Worm (Caenorhabditis elegans) whole organism, L1 larva: ENCODE measurements around the gene sams-5.

Source experiments
- C04F5.9 ChIP-seq: sonication (generic microtip); optimal IDR thresholded peaks from 2 replicates; lab custom pipeline; 2016; ENCODE audit warnings: missing genetic modification characterization, missing compliant biosample characterization
- C16A3.4 ChIP-seq: fragments of 150-350 bp; optimal IDR thresholded peaks from 2 replicates; lab custom pipeline; 2014; ENCODE audit warnings: missing biosample characterization, missing genetic modification characterization
- aha-1 ChIP-seq: fragments of 150-350 bp; optimal IDR thresholded peaks from 2 replicates; lab custom pipeline; 2014; ENCODE audit warnings: missing biosample characterization, missing genetic modification characterization
- alr-1 ChIP-seq: fragments of 200-800 bp; sonication (Bioruptor generic); optimal IDR thresholded peaks from 2 replicates; lab custom pipeline; 2018; ENCODE audit warnings: borderline replicate concordance, mild to moderate bottlenecking, missing genetic modification characterization, missing compliant biosample characterization
- aly-2 ChIP-seq: fragments of 150-350 bp; optimal IDR thresholded peaks from 2 replicates; lab custom pipeline; 2014; ENCODE audit warnings: missing biosample characterization, missing genetic modification characterization
- blmp-1 ChIP-seq: fragments of 150-350 bp; optimal IDR thresholded peaks from 2 replicates; lab custom pipeline; 2014; ENCODE audit warnings: missing biosample characterization, missing genetic modification characterization
- ceh-82 ChIP-seq, 3 experiments: fragments of 150-350 bp in 1 of 3; sonication (generic microtip) in 2 of 3; optimal IDR thresholded peaks; 2 replicates each; lab custom pipeline; 2014 to 2017; ENCODE audit warnings: missing biosample characterization in 3 of 3, missing genetic modification characterization in 3 of 3
- ceh-90 ChIP-seq: sonication (generic microtip); optimal IDR thresholded peaks from 2 replicates; lab custom pipeline; 2016; ENCODE audit warnings: missing genetic modification characterization, missing compliant biosample characterization
- ces-1 ChIP-seq: fragments of 150-350 bp; optimal IDR thresholded peaks from 2 replicates; lab custom pipeline; 2014; ENCODE audit warnings: missing biosample characterization, missing genetic modification reagents, missing genetic modification characterization
- dpl-1 ChIP-seq, 3 experiments: fragments of 150-350 bp in 2 of 3; sonication (generic microtip) in 1 of 3; optimal IDR thresholded peaks; 2 replicates each; lab custom pipeline; 2014 to 2017; ENCODE audit warnings: missing biosample characterization in 3 of 3, missing genetic modification characterization in 3 of 3, missing genetic modification reagents in 3 of 3
- dsc-1 ChIP-seq: sonication (generic microtip); optimal IDR thresholded peaks from 2 replicates; lab custom pipeline; 2016; ENCODE audit warnings: mild to moderate bottlenecking, missing genetic modification characterization, missing compliant biosample characterization
- efl-1 ChIP-seq, 4 experiments: fragments of 150-350 bp; optimal IDR thresholded peaks in 3 of 4; peaks in 1 of 4; 1 replicate in 1 of 4; 2 replicates in 3 of 4; lab custom pipeline; 2014; ENCODE audit warnings: missing biosample characterization in 2 of 4, missing genetic modification characterization in 2 of 4, missing genetic modification reagents in 2 of 4
- ets-5 ChIP-seq: fragments of 200-800 bp; sonication (Bioruptor generic); IDR thresholded peaks from 2 replicates; pipeline ENCODE4 v1.3.6; 2022; ENCODE audit warnings: missing genetic modification characterization, missing compliant biosample characterization
- fkh-8 ChIP-seq: sonication (generic microtip); optimal IDR thresholded peaks from 2 replicates; lab custom pipeline; 2016; ENCODE audit warnings: mild to moderate bottlenecking, missing genetic modification characterization, missing compliant biosample characterization
- grh-1 ChIP-seq: fragments of 200-800 bp; sonication (Bioruptor generic); IDR thresholded peaks from 2 replicates; pipeline ENCODE4 v1.3.6; 2022; ENCODE audit warnings: missing genetic modification reagents, missing genetic modification characterization, missing compliant biosample characterization
- hpl-2 ChIP-seq: fragments of 150-350 bp; optimal IDR thresholded peaks from 2 replicates; lab custom pipeline; 2014; ENCODE audit warnings: missing biosample characterization, missing genetic modification reagents, missing genetic modification characterization
- isw-1 ChIP-seq: fragments of 200-800 bp; sonication (Bioruptor generic); IDR thresholded peaks from 2 replicates; pipeline ENCODE4 v1.3.6; 2022; ENCODE audit warnings: missing genetic modification characterization, missing compliant biosample characterization
- jun-1 ChIP-seq: fragments of 150-350 bp; optimal IDR thresholded peaks from 2 replicates; lab custom pipeline; 2014; ENCODE audit warnings: missing biosample characterization, missing genetic modification reagents, missing genetic modification characterization
- lin-15B ChIP-seq: fragments of 150-350 bp; sonication (generic microtip); optimal IDR thresholded peaks from 3 replicates; lab custom pipeline; 2014; ENCODE audit warnings: missing biosample characterization, missing genetic modification characterization
- lin-39 ChIP-seq: fragments of 150-350 bp; optimal IDR thresholded peaks from 2 replicates; lab custom pipeline; 2014; ENCODE audit warnings: missing biosample characterization, missing genetic modification reagents, missing genetic modification characterization
- lsy-2 ChIP-seq, 2 experiments: fragments of 150-350 bp; optimal IDR thresholded peaks; 2 replicates each; lab custom pipeline; 2014; ENCODE audit warnings: missing biosample characterization in 2 of 2, missing genetic modification characterization in 2 of 2
- mab-9 ChIP-seq: fragments of 200-800 bp; sonication (Bioruptor generic); IDR thresholded peaks from 2 replicates; pipeline ENCODE4 v1.3.6; 2022; ENCODE audit warnings: missing genetic modification reagents, missing genetic modification characterization, missing compliant biosample characterization
- mdl-1 ChIP-seq, 2 experiments: fragments of 150-350 bp; optimal IDR thresholded peaks; 2 replicates each; lab custom pipeline; 2014 to 2017; ENCODE audit warnings: missing biosample characterization in 2 of 2, missing genetic modification characterization in 2 of 2, inconsistent platforms in 1 of 2
- mef-2 ChIP-seq: fragments of 150-350 bp; optimal IDR thresholded peaks from 2 replicates; lab custom pipeline; 2014; ENCODE audit warnings: missing biosample characterization, missing genetic modification characterization
- nhr-19 ChIP-seq: fragments of 200-800 bp; sonication (Bioruptor generic); conservative IDR thresholded peaks from 2 replicates; pipeline ENCODE4 v1.3.6; 2022; ENCODE audit warnings: missing genetic modification characterization, missing compliant biosample characterization
- nhr-237 ChIP-seq: fragments of 150-350 bp; optimal IDR thresholded peaks from 2 replicates; lab custom pipeline; 2014; ENCODE audit warnings: missing biosample characterization, missing genetic modification characterization
- nhr-28 ChIP-seq: fragments of 150-350 bp; optimal IDR thresholded peaks from 2 replicates; lab custom pipeline; 2014; ENCODE audit warnings: missing biosample characterization, missing genetic modification characterization
- nhr-47 ChIP-seq: sonication (generic microtip); optimal IDR thresholded peaks from 2 replicates; lab custom pipeline; 2016; ENCODE audit warnings: mild to moderate bottlenecking, missing genetic modification characterization, moderate library complexity, missing compliant biosample characterization
- nhr-71 ChIP-seq: sonication (generic microtip); optimal IDR thresholded peaks from 2 replicates; lab custom pipeline; 2016; ENCODE audit warnings: mild to moderate bottlenecking, missing genetic modification characterization, moderate library complexity, missing compliant biosample characterization
- nhr-76 ChIP-seq: sonication (generic microtip); optimal IDR thresholded peaks from 2 replicates; lab custom pipeline; 2017; ENCODE audit warnings: missing biosample characterization, missing genetic modification characterization
- nhr-77 ChIP-seq: fragments of 150-350 bp; optimal IDR thresholded peaks from 2 replicates; lab custom pipeline; 2014; ENCODE audit warnings: missing biosample characterization, missing genetic modification characterization
- nhr-84 ChIP-seq: sonication (generic microtip); optimal IDR thresholded peaks from 2 replicates; lab custom pipeline; 2017; ENCODE audit warnings: missing biosample characterization, missing genetic modification characterization
- nhr-85 ChIP-seq: sonication (generic microtip); peaks from one replicate; lab custom pipeline; 2016; ENCODE audit warnings: missing genetic modification characterization, inconsistent platforms, missing compliant biosample characterization
- pax-3 ChIP-seq: fragments of 200-800 bp; sonication (Bioruptor generic); optimal IDR thresholded peaks from 2 replicates; lab custom pipeline; 2018; ENCODE audit warnings: mild to moderate bottlenecking, missing genetic modification characterization, moderate library complexity, missing compliant biosample characterization
- pqm-1 ChIP-seq: sonication (generic microtip); optimal IDR thresholded peaks from 3 replicates; lab custom pipeline; 2017; ENCODE audit warnings: missing biosample characterization, missing genetic modification characterization
- skn-1 ChIP-seq: fragments of 150-350 bp; optimal IDR thresholded peaks from 2 replicates; lab custom pipeline; 2014; ENCODE audit warnings: missing biosample characterization, missing genetic modification characterization
- snpc-4 ChIP-seq: fragments of 150-350 bp; optimal IDR thresholded peaks from 2 replicates; lab custom pipeline; 2014; ENCODE audit warnings: missing biosample characterization, missing genetic modification characterization
- snu-23 ChIP-seq: sonication (generic microtip); optimal IDR thresholded peaks from 2 replicates; lab custom pipeline; 2016; ENCODE audit warnings: missing genetic modification characterization, missing compliant biosample characterization
- sox-4 ChIP-seq: sonication (generic microtip); optimal IDR thresholded peaks from 2 replicates; lab custom pipeline; 2016; ENCODE audit warnings: missing genetic modification characterization, missing compliant biosample characterization
- swsn-7 ChIP-seq: sonication (generic microtip); optimal IDR thresholded peaks from 2 replicates; lab custom pipeline; 2016; ENCODE audit warnings: missing genetic modification characterization, missing compliant biosample characterization
- unc-130 ChIP-seq: fragments of 150-350 bp; optimal IDR thresholded peaks from 2 replicates; lab custom pipeline; 2017; ENCODE audit warnings: missing biosample characterization, missing genetic modification characterization, inconsistent platforms
- unc-86 ChIP-seq: sonication (generic microtip); optimal IDR thresholded peaks from 2 replicates; lab custom pipeline; 2016; ENCODE audit warnings: missing genetic modification characterization, missing compliant biosample characterization
- unc-98 ChIP-seq: fragments of 200-800 bp; sonication (Bioruptor generic); IDR thresholded peaks from 2 replicates; pipeline ENCODE4 v1.3.6; 2022; ENCODE audit warnings: missing genetic modification characterization, missing compliant biosample characterization
- zag-1 ChIP-seq: fragments of 150-350 bp; optimal IDR thresholded peaks from 2 replicates; lab custom pipeline; 2014; ENCODE audit warnings: missing biosample characterization, missing genetic modification characterization
- ztf-11 ChIP-seq, 2 experiments: sonication (generic microtip); optimal IDR thresholded peaks; 2 replicates each; lab custom pipeline; 2016 to 2017; ENCODE audit warnings: missing genetic modification characterization in 2 of 2, missing biosample characterization in 1 of 2, missing compliant biosample characterization in 1 of 2
- ztf-4 ChIP-seq: fragments of 150-350 bp; optimal IDR thresholded peaks from 2 replicates; lab custom pipeline; 2014; ENCODE audit warnings: missing biosample characterization, missing genetic modification characterization

sams-5 gene

ce11 chrIV:6298253-6298652 lies 18.9 kb upstream of the sams-5 start, which contains the start of gene srv-27:
Gene srv-27 (minus strand): TSS chrIV:6298353.
- peak; percentile 16 for TF ChIP-seq fkh-8
- no peak for TF ChIP-seq ets-5 (GFP tag; lab: Robert Waterston, UW)

- TF ChIP-seq nhr-85 (tag; lab: Kevin White, UChicago) (no peak), nhr-71 (peak; percentile 17), pax-3 (tag; lab: Kevin White, UChicago) (no peak), ces-1 (GFP tag; lab: Kevin White, UChicago) (no peak), mab-9 (GFP tag; lab: Robert Waterston, UW) (no peak), C16A3.4 (tag; lab: Kevin White, UChicago) (peak; percentile 4), grh-1 (GFP tag; lab: Robert Waterston, UW) (0 out of 2 replicates have a peak, but pooled peaks have one; percentile 31), efl-1 (optimal IDR thresholded peaks at IDR 0.05; lab: Kevin White, UChicago) (peak in 1 of 2 experiments; percentile 23), efl-1 (GFP tag; optimal IDR thresholded peaks at IDR 0.05 in 1 of 2; lab: Kevin White, UChicago) (no peak), ztf-4 (tag; lab: Kevin White, UChicago) (no peak), lin-39 (no peak), ceh-90 (no peak), nhr-19 (GFP tag; lab: Robert Waterston, UW) (no peak), sox-4 (tag; lab: Kevin White, UChicago) (no peak), nhr-47 (tag; lab: Kevin White, UChicago) (peak; percentile 23), nhr-237 (tag; lab: Kevin White, UChicago) (no peak), skn-1 (tag; lab: Kevin White, UChicago) (no peak), snu-23 (no peak), dpl-1 (GFP tag; optimal IDR thresholded peaks at IDR 0.05; lab: Kevin White, UChicago) (peak in 1 of 3 experiments; percentile 13), snpc-4 (tag; lab: Kevin White, UChicago) (no peak), ceh-82 (tag; optimal IDR thresholded peaks at IDR 0.05; lab: Kevin White, UChicago) (peak in 1 of 3 experiments; percentile 44), nhr-76 (tag; lab: Kevin White, UChicago) (no peak), ztf-11 (tag; optimal IDR thresholded peaks at IDR 0.05; lab: Kevin White, UChicago) (peak in 1 of 2 experiments; percentile 4), lsy-2 (tag; optimal IDR thresholded peaks at IDR 0.05; lab: Kevin White, UChicago) (no peak), nhr-84 (tag; lab: Kevin White, UChicago) (no peak), swsn-7 (tag; lab: Kevin White, UChicago) (peak; percentile 40), nhr-77 (tag; lab: Kevin White, UChicago) (no peak), unc-86 (tag; lab: Kevin White, UChicago) (peak; percentile 23), mdl-1 (tag; optimal IDR thresholded peaks at IDR 0.05; lab: Kevin White, UChicago) (no peak), C04F5.9 (tag; lab: Kevin White, UChicago) (no peak)
These were observed 14.8 kb upstream of the sams-5 start, which contains the start of gene hil-2 for ce11 chrIV:6294081-6294480. Gene hil-2 (plus strand): TSS chrIV:6294240.

- TF ChIP-seq nhr-85 (tag; lab: Kevin White, UChicago): no peak
- TF ChIP-seq isw-1 (GFP tag; lab: Robert Waterston, UW): no peak
- no peak for TF ChIP-seq sox-4 (tag; lab: Kevin White, UChicago)
- no peak for TF ChIP-seq nhr-71
- TF ChIP-seq alr-1: no peak
- no peak for TF ChIP-seq ztf-4 (tag; lab: Kevin White, UChicago)
These were observed 11.4 kb upstream of the sams-5 start, which contains the start of gene srv-24 for ce11 chrIV:6290741-6291140. Gene srv-24 (minus strand): TSS chrIV:6290841.

- TF ChIP-seq blmp-1: no peak
- TF ChIP-seq unc-98 (GFP tag; lab: Robert Waterston, UW): no peak
- TF ChIP-seq lin-39: no peak
- no peak for TF ChIP-seq mef-2
- no peak for TF ChIP-seq nhr-76 (tag; lab: Kevin White, UChicago)
- TF ChIP-seq nhr-28 (tag; lab: Kevin White, UChicago): no peak
- no peak for TF ChIP-seq nhr-19 (GFP tag; lab: Robert Waterston, UW)
- no peak for TF ChIP-seq hpl-2 (GFP tag; lab: Kevin White, UChicago)
- TF ChIP-seq lin-15B (tag; lab: Kevin White, UChicago): no peak
- no peak for TF ChIP-seq zag-1 (tag; lab: Kevin White, UChicago)
- TF ChIP-seq aly-2 (tag; lab: Kevin White, UChicago): no peak
- TF ChIP-seq aha-1 (tag; lab: Kevin White, UChicago): no peak
- TF ChIP-seq mab-9 (GFP tag; lab: Robert Waterston, UW): no peak
- no peak for TF ChIP-seq C16A3.4 (tag; lab: Kevin White, UChicago)
- TF ChIP-seq unc-130 (tag; lab: Kevin White, UChicago): no peak
- no peak for TF ChIP-seq dsc-1 (tag; lab: Kevin White, UChicago)
- no peak for TF ChIP-seq nhr-77 (tag; lab: Kevin White, UChicago)
- TF ChIP-seq jun-1: no peak
- no peak for TF ChIP-seq unc-86 (tag; lab: Kevin White, UChicago)
- TF ChIP-seq pqm-1 (tag; lab: Kevin White, UChicago): no peak
These were observed 5.0 kb upstream of the sams-5 start, which contains the start of gene ops-1 for ce11 chrIV:6284277-6284676. Gene ops-1 (minus strand): TSS chrIV:6284377.
